Fruit fly (Drosophila melanogaster): ENCODE results near the gene CG31249.

DNA sequence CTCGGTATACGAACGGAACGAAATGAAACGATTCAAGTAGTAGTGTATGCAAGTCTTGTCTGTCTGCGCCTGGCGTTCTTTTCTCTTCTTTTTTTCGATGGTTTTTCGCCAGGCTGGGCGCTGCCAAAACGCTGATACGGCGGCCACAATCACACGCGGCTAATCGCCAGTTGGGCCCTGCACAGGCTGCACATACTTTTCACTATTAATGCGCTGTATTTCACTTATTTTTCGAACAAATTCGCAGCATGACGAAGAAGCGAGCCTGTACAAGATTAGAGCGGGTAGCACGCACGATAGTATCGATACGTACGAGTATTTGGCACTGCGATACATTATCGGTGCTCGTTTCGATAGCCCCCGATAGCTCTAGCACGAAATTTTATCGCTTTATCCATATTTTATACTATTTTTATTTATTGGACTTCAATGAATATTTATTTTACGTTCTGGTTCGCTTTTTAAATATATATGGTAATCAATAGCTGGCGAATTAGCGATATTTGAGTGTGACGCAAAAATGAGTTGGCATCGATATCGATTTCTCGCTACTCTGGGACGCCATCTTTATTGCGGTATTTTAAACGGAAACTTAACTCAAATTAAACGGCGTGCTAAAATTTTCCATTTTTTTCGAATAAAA, 31.3 kb upstream of the CG31249 start, which contains the start of gene osa:
- no peak for TF ChIP-seq EcR (GFP tag; optimal IDR thresholded peaks at IDR 0.05)
- no peak for TF ChIP-seq usp (GFP tag; optimal IDR thresholded peaks at IDR 0.05)
- no peak for TF ChIP-seq psq (optimal IDR thresholded peaks at IDR 0.05)
- no peak for TF ChIP-seq Dll (optimal IDR thresholded peaks at IDR 0.05)
- no peak for TF ChIP-seq CG8478 (optimal IDR thresholded peaks at IDR 0.05)
- TF ChIP-seq pan (optimal IDR thresholded peaks at IDR 0.05) = no peak

All from whole organism.